Fruit fly (Drosophila melanogaster) whole organism, embryonic: ENCODE results near the gene CG1847.

Source experiments
- CG11723 ChIP-seq: fragments of 200-800 bp; sonication (Bioruptor generic); optimal IDR thresholded peaks from 2 replicates; lab custom pipeline; 2017; ENCODE audit warnings: missing biosample characterization, mild to moderate bottlenecking, missing genetic modification characterization
- CG14441 ChIP-seq: fragments of 200-800 bp; sonication (Bioruptor generic); IDR thresholded peaks from 2 replicates; pipeline ENCODE4 v1.3.6; 2022; ENCODE audit warnings: missing biosample characterization, missing genetic modification characterization
- CG14667 ChIP-seq: fragments of 200-800 bp; sonication (Bioruptor generic); IDR thresholded peaks from 2 replicates; pipeline ENCODE4 v1.3.6; 2022; ENCODE audit warnings: missing biosample characterization, missing genetic modification characterization
- CG17361 ChIP-seq: fragments of 200-800 bp; sonication (Bioruptor generic); IDR thresholded peaks from 3 replicates; pipeline ENCODE4 v1.3.6; 2022; ENCODE audit warnings: missing biosample characterization, missing genetic modification characterization
- CG18764 ChIP-seq: fragments of 200-800 bp; sonication (Bioruptor generic); optimal IDR thresholded peaks from 3 replicates; lab custom pipeline; 2016; ENCODE audit warnings: missing biosample characterization, missing genetic modification characterization
- CG2116 ChIP-seq: fragments of 200-800 bp; sonication (Bioruptor generic); optimal IDR thresholded peaks from 3 replicates; lab custom pipeline; 2018; ENCODE audit warnings: missing biosample characterization, mild to moderate bottlenecking, missing genetic modification characterization
- CG2875 ChIP-seq: fragments of 200-800 bp; sonication (Bioruptor generic); optimal IDR thresholded peaks from 2 replicates; lab custom pipeline; 2017; ENCODE audit warnings: missing biosample characterization, mild to moderate bottlenecking, missing genetic modification characterization, missing genetic modification reagents
- CG31441 ChIP-seq: fragments of 200-800 bp; sonication (Bioruptor generic); IDR thresholded peaks from 2 replicates; pipeline ENCODE4 v1.3.6; 2022; ENCODE audit warnings: missing biosample characterization, missing genetic modification characterization
- CG33213 ChIP-seq: fragments of 200-800 bp; sonication (Bioruptor generic); optimal IDR thresholded peaks from 3 replicates; lab custom pipeline; 2016; ENCODE audit warnings: missing biosample characterization, missing genetic modification characterization
- CG3726 ChIP-seq: fragments of 200-800 bp; sonication (Bioruptor generic); IDR thresholded peaks from 3 replicates; pipeline ENCODE4, ENCODE4 v1.3.6; 2022; ENCODE audit warnings: missing biosample characterization, missing genetic modification characterization
- CG3838 ChIP-seq: fragments of 200-800 bp; sonication (Bioruptor generic); optimal IDR thresholded peaks from 3 replicates; lab custom pipeline; 2016; ENCODE audit warnings: missing biosample characterization, missing genetic modification characterization
- CG4730 ChIP-seq: fragments of 200-800 bp; sonication (Bioruptor generic); IDR thresholded peaks from 2 replicates; pipeline ENCODE4 v1.3.6; 2022; ENCODE audit warnings: missing biosample characterization, missing genetic modification characterization
- CG6175 ChIP-seq: fragments of 200-800 bp; sonication (Bioruptor generic); IDR thresholded peaks from 3 replicates; pipeline ENCODE4 v1.3.6; 2022; ENCODE audit warnings: missing biosample characterization, missing genetic modification characterization
- CG6272 ChIP-seq: fragments of 200-800 bp; sonication (Bioruptor generic); IDR thresholded peaks from 2 replicates; pipeline ENCODE4 v1.3.6; 2022; ENCODE audit warnings: missing biosample characterization, missing genetic modification characterization
- CG6683 ChIP-seq: fragments of 200-800 bp; sonication (Bioruptor generic); optimal IDR thresholded peaks from 2 replicates; lab custom pipeline; 2017; ENCODE audit warnings: missing biosample characterization, mild to moderate bottlenecking, missing genetic modification characterization, missing genetic modification reagents
- CG7357 ChIP-seq: fragments of 200-800 bp; sonication (Bioruptor generic); IDR thresholded peaks from 3 replicates; pipeline ENCODE4 v1.3.6; 2022; ENCODE audit warnings: missing biosample characterization, missing genetic modification characterization
- CG7963 ChIP-seq: fragments of 200-800 bp; sonication (Bioruptor generic); IDR thresholded peaks from 3 replicates; pipeline ENCODE4 v1.3.6; 2022; ENCODE audit warnings: missing biosample characterization, missing genetic modification characterization; ENCODE audit not compliant: partially characterized antibody
- CG8944 ChIP-seq: fragments of 200-800 bp; sonication (Bioruptor generic); optimal IDR thresholded peaks from 3 replicates; lab custom pipeline; 2016; ENCODE audit warnings: missing biosample characterization, missing genetic modification characterization
- Chrac-16 ChIP-seq: fragments of 200-800 bp; sonication (Bioruptor generic); optimal IDR thresholded peaks from 3 replicates; lab custom pipeline; 2016; ENCODE audit warnings: missing biosample characterization, missing genetic modification characterization
- Dip2 ChIP-seq: fragments of 200-800 bp; sonication (Bioruptor generic); IDR thresholded peaks from 2 replicates; pipeline ENCODE4 v1.3.6; 2022; ENCODE audit warnings: missing biosample characterization, missing genetic modification characterization
- Dip3 ChIP-seq: fragments of 200-800 bp; sonication (Bioruptor generic); optimal IDR thresholded peaks from 3 replicates; lab custom pipeline; 2016; ENCODE audit warnings: missing biosample characterization, missing genetic modification characterization
- Ets65A ChIP-seq: fragments of 200-800 bp; sonication (Bioruptor generic); peaks from one replicate; lab custom pipeline; 2016; ENCODE audit warnings: missing biosample characterization, missing genetic modification characterization
- HHEX ChIP-seq: fragments of 200-800 bp; sonication (Bioruptor generic); optimal IDR thresholded peaks from 3 replicates; lab custom pipeline; 2017; ENCODE audit warnings: missing biosample characterization, mild to moderate bottlenecking, missing genetic modification characterization, missing genetic modification reagents
- HmgZ ChIP-seq: fragments of 200-800 bp; sonication (Bioruptor generic); optimal IDR thresholded peaks from 2 replicates; lab custom pipeline; 2018; ENCODE audit warnings: missing biosample characterization, mild to moderate bottlenecking, missing genetic modification characterization
- Hmr ChIP-seq: fragments of 200-800 bp; sonication (Bioruptor generic); optimal IDR thresholded peaks from 3 replicates; lab custom pipeline; 2017; ENCODE audit warnings: mild to moderate bottlenecking, missing biosample characterization, missing genetic modification reagents, missing genetic modification characterization
- Lim3 ChIP-seq: fragments of 200-800 bp; sonication (Bioruptor generic); IDR thresholded peaks from 2 replicates; pipeline ENCODE4 v1.3.6; 2022; ENCODE audit warnings: missing biosample characterization, missing genetic modification characterization
- Mad ChIP-seq: fragments of 200-800 bp; sonication (Bioruptor generic); optimal IDR thresholded peaks from 2 replicates; lab custom pipeline; 2016; ENCODE audit warnings: missing biosample characterization, missing genetic modification characterization
- Optix ChIP-seq: fragments of 200-800 bp; sonication (Bioruptor generic); IDR thresholded peaks from 3 replicates; pipeline ENCODE4 v1.3.6; 2022; ENCODE audit warnings: missing biosample characterization, missing genetic modification characterization
- Ptx1 ChIP-seq: fragments of 200-800 bp; sonication (Bioruptor generic); IDR thresholded peaks from 2 replicates; pipeline ENCODE4 v1.3.6; 2022; ENCODE audit warnings: missing biosample characterization, missing genetic modification characterization
- Sox100B ChIP-seq: fragments of 200-800 bp; sonication (Bioruptor generic); optimal IDR thresholded peaks from 3 replicates; lab custom pipeline; 2018; ENCODE audit warnings: missing biosample characterization, mild to moderate bottlenecking, missing genetic modification characterization
- Sox102F ChIP-seq: fragments of 200-800 bp; sonication (Bioruptor generic); optimal IDR thresholded peaks from 2 replicates; lab custom pipeline; 2018; ENCODE audit warnings: missing biosample characterization, mild to moderate bottlenecking, missing genetic modification characterization, moderate library complexity
- Stat92E ChIP-seq, 3 experiments: fragments of >200 bp in 2 of 3; fragments of 200-800 bp in 1 of 3; sonication (Bioruptor generic) in 1 of 3; optimal IDR thresholded peaks; 2 replicates each; lab custom pipeline; 2017 to 2019; ENCODE audit warnings: missing biosample characterization in 3 of 3, missing genetic modification characterization in 3 of 3, mild to moderate bottlenecking in 1 of 3, moderate library complexity in 1 of 3
- TFAM ChIP-seq: fragments of 200-800 bp; sonication (Bioruptor generic); optimal IDR thresholded peaks from 2 replicates; lab custom pipeline; 2017; ENCODE audit warnings: missing biosample characterization, missing genetic modification characterization, inconsistent platforms
- Xrp1 ChIP-seq: fragments of 200-800 bp; sonication (Bioruptor generic); IDR thresholded peaks from 2 replicates; pipeline ENCODE4 v1.3.6; 2022; ENCODE audit warnings: missing biosample characterization, missing genetic modification characterization
- YL-1 ChIP-seq: fragments of 200-800 bp; sonication (Bioruptor generic); optimal IDR thresholded peaks from 3 replicates; lab custom pipeline; 2017; ENCODE audit warnings: missing biosample characterization, mild to moderate bottlenecking, missing genetic modification characterization
- ato ChIP-seq: fragments of 200-800 bp; sonication (Bioruptor generic); IDR thresholded peaks from 2 replicates; pipeline ENCODE4 v1.3.6; 2022; ENCODE audit warnings: missing biosample characterization, missing genetic modification characterization; ENCODE audit not compliant: partially characterized antibody
- bsh ChIP-seq, 2 experiments: fragments of 200-800 bp; sonication (Bioruptor generic); optimal IDR thresholded peaks; 2 replicates each; lab custom pipeline; 2017 to 2018; ENCODE audit warnings: mild to moderate bottlenecking in 2 of 2, missing biosample characterization in 2 of 2, missing genetic modification characterization in 2 of 2, moderate library complexity in 1 of 2
- cato ChIP-seq: fragments of 200-800 bp; sonication (Bioruptor generic); optimal IDR thresholded peaks from 2 replicates; lab custom pipeline; 2016; ENCODE audit warnings: missing biosample characterization, missing genetic modification characterization, borderline replicate concordance
- dati ChIP-seq: fragments of 200-800 bp; sonication (Bioruptor generic); IDR thresholded peaks from 2 replicates; pipeline ENCODE4 v1.3.6; 2022; ENCODE audit warnings: missing biosample characterization, missing genetic modification characterization
- ewg ChIP-seq: fragments of 200-800 bp; sonication (Bioruptor generic); optimal IDR thresholded peaks from 3 replicates; lab custom pipeline; 2017; ENCODE audit warnings: mild to moderate bottlenecking, missing biosample characterization, missing genetic modification reagents, missing genetic modification characterization
- fd64A ChIP-seq: fragments of 200-800 bp; sonication (Bioruptor generic); optimal IDR thresholded peaks from 3 replicates; lab custom pipeline; 2018; ENCODE audit warnings: missing biosample characterization, mild to moderate bottlenecking, missing genetic modification characterization
- ftz-f1 ChIP-seq: fragments of 200-800 bp; sonication (Bioruptor generic); optimal IDR thresholded peaks from 2 replicates; lab custom pipeline; 2016; ENCODE audit warnings: missing biosample characterization, missing genetic modification characterization
- jigr1 ChIP-seq: fragments of 200-800 bp; sonication (Bioruptor generic); IDR thresholded peaks from 3 replicates; pipeline ENCODE4 v1.3.6; 2022; ENCODE audit warnings: missing biosample characterization, missing genetic modification characterization
- jumu ChIP-seq: fragments of 200-800 bp; sonication (Bioruptor generic); optimal IDR thresholded peaks from 3 replicates; lab custom pipeline; 2016; ENCODE audit warnings: missing biosample characterization, missing genetic modification characterization
- lmd ChIP-seq: fragments of 200-800 bp; sonication (Bioruptor generic); IDR thresholded peaks from 2 replicates; pipeline ENCODE4 v1.3.6; 2022; ENCODE audit warnings: missing biosample characterization, missing genetic modification characterization
- maf-S ChIP-seq: fragments of 200-800 bp; sonication (Bioruptor generic); optimal IDR thresholded peaks from 2 replicates; lab custom pipeline; 2016; ENCODE audit warnings: missing biosample characterization, missing genetic modification characterization
- odd ChIP-seq: fragments of 200-800 bp; sonication (Bioruptor generic); optimal IDR thresholded peaks from 2 replicates; lab custom pipeline; 2017; ENCODE audit warnings: missing biosample characterization, mild to moderate bottlenecking, missing genetic modification characterization
- pnt ChIP-seq: fragments of 200-800 bp; sonication (Bioruptor generic); optimal IDR thresholded peaks from 3 replicates; lab custom pipeline; 2016; ENCODE audit warnings: missing biosample characterization, missing genetic modification characterization
- prd ChIP-seq, 3 experiments: fragments of >200 bp in 2 of 3; fragments of 200-800 bp in 1 of 3; sonication (Bioruptor generic) in 1 of 3; optimal IDR thresholded peaks in 2 of 3; IDR thresholded peaks in 1 of 3; 2 replicates in 2 of 3; 3 replicates in 1 of 3; pipeline versions ENCODE4 v1.3.6 to Lab custom; 2017 to 2022; ENCODE audit warnings: missing biosample characterization in 1 of 3, missing genetic modification characterization in 1 of 3
- sc ChIP-seq, 3 experiments: fragments of >200 bp in 2 of 3; fragments of 200-800 bp in 1 of 3; sonication (Bioruptor generic) in 1 of 3; optimal IDR thresholded peaks; 2 replicates in 2 of 3; 3 replicates in 1 of 3; lab custom pipeline; 2017; ENCODE audit warnings: mild to moderate bottlenecking in 1 of 3, missing biosample characterization in 1 of 3, missing genetic modification characterization in 1 of 3, missing genetic modification reagents in 1 of 3
- schlank ChIP-seq: fragments of 200-800 bp; sonication (Bioruptor generic); optimal IDR thresholded peaks from 2 replicates; lab custom pipeline; 2018; ENCODE audit warnings: missing biosample characterization, mild to moderate bottlenecking, missing genetic modification characterization
- yki ChIP-seq: fragments of >200 bp; optimal IDR thresholded peaks from 3 replicates; lab custom pipeline; 2018

Gene CG1847

DNA sequence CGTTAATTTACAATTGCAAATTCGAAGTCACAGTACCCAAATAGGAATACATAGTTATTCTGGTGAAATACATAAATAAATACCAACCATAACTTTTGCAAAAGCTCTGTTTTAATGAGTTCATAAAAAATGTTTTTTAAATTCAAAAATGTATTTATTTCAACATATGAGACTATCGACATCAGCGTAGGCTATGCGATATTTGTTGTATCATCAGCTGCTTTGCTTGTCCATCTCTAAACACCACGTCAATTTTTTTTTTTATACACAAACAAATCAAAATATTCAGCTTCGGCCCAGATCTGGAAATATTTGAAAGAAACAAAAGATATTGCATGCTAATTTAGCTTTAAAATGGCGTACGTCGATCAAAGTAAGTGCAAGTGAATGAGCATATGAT is 19.2 kb downstream of the CG1847 start, which contains the start of gene CG1840 (continued):
- TF ChIP-seq Dip2 (GFP tag; lab: Robert Waterston, UW) (no peak), jumu (GFP tag; lab: Kevin White, UChicago) (no peak), Ets65A (no peak), Stat92E (GFP tag; optimal IDR thresholded peaks at IDR 0.05; lab: Kevin White, UChicago) (no peak), CG3726 (GFP tag; lab: Robert Waterston, UW) (no peak), fd64A (no peak), lmd (GFP tag; lab: Robert Waterston, UW) (no peak), cato (GFP tag; lab: Kevin White, UChicago) (no peak), Chrac-16 (no peak), CG2116 (GFP tag; lab: Kevin White, UChicago) (peak; percentile 1), dati (GFP tag; lab: Robert Waterston, UW) (no peak), CG3838 (GFP tag; lab: Kevin White, UChicago) (no peak), schlank (tag; lab: Kevin White, UChicago) (no peak), HHEX (GFP tag; lab: Kevin White, UChicago) (no peak), CG14667 (no peak), TFAM (GFP tag; lab: Kevin White, UChicago) (no peak), Lim3 (GFP tag; lab: Robert Waterston, UW) (no peak), CG4730 (no peak), CG2875 (GFP tag; lab: Kevin White, UChicago) (no peak), Sox102F (GFP tag; lab: Kevin White, UChicago) (no peak), bsh (GFP tag; optimal IDR thresholded peaks at IDR 0.05; lab: Kevin White, UChicago) (no peak), CG6683 (GFP tag; lab: Kevin White, UChicago) (no peak), CG31441 (GFP tag; lab: Robert Waterston, UW) (no peak), jigr1 (GFP tag; lab: Robert Waterston, UW) (no peak), ewg (GFP tag; lab: Kevin White, UChicago) (no peak), sc (optimal IDR thresholded peaks at IDR 0.05; lab: Kevin White, UChicago) (no peak), sc (GFP tag; optimal IDR thresholded peaks at IDR 0.05; lab: Kevin White, UChicago) (no peak), YL-1 (GFP tag; lab: Kevin White, UChicago) (peak; percentile 13), Sox100B (GFP tag; lab: Kevin White, UChicago) (no peak), Ptx1 (GFP tag; lab: Robert Waterston, UW) (no peak), pnt (GFP tag; lab: Kevin White, UChicago) (no peak), Mad (GFP tag; lab: Kevin White, UChicago) (no peak), CG17361 (GFP tag; lab: Robert Waterston, UW) (no peak), Optix (GFP tag; lab: Robert Waterston, UW) (no peak), HmgZ (tag; lab: Kevin White, UChicago) (no peak), odd (GFP tag; lab: Kevin White, UChicago) (no peak), prd (optimal IDR thresholded peaks at IDR 0.05; lab: Kevin White, UChicago) (no peak), prd (GFP tag; IDR thresholded peaks at IDR 0.05; lab: Robert Waterston, UW) (no peak), CG33213 (GFP tag; lab: Kevin White, UChicago) (no peak), maf-S (GFP tag; lab: Kevin White, UChicago) (no peak), Xrp1 (GFP tag; lab: Robert Waterston, UW) (no peak), ato (GFP tag; lab: Robert Waterston, UW) (peak; percentile 70; the same call in 1 of the 2 replicates), CG6175 (no peak), CG18764 (GFP tag; lab: Kevin White, UChicago) (no peak), CG7357 (no peak), CG11723 (GFP tag; lab: Kevin White, UChicago) (no peak), CG8944 (GFP tag; lab: Kevin White, UChicago) (no peak), ftz-f1 (GFP tag; lab: Kevin White, UChicago) (no peak), CG6272 (GFP tag; lab: Robert Waterston, UW) (no peak), CG14441 (GFP tag; lab: Robert Waterston, UW) (no peak), Dip3 (GFP tag; lab: Kevin White, UChicago) (no peak), CG7963 (peak; percentile 55; the same call in 2 of the 3 replicates), Hmr (no peak), yki (lab: Kevin White, UChicago) (no peak)
